Fruit fly (Drosophila melanogaster) S2 (cell line): ENCODE data around the gene CAH16.

Experiments used
- CG8478 ChIP-seq: fragments of >200 bp; optimal IDR thresholded peaks from 2 replicates; lab custom pipeline; 2018
- CTCF ChIP-seq, 2 experiments: fragments of >200 bp; optimal IDR thresholded peaks; 2 replicates each; lab custom pipeline; 2018

dm6 chr3R:31247281-31247995 lies 12.6 kb upstream of the CAH16 start:
- TF ChIP-seq CG8478 (lab: Kevin White, UChicago) (no peak), CTCF (optimal IDR thresholded peaks at IDR 0.05; lab: Kevin White, UChicago) (no peak)
